Worm (Caenorhabditis elegans) whole organism, L3 larva: ENCODE data around the gene nhr-285.

Source experiments
- ama-1 ChIP-seq: fragments of 150-350 bp; optimal IDR thresholded peaks from 2 replicates; lab custom pipeline; 2018
- ceh-82 ChIP-seq: fragments of 150-350 bp; optimal IDR thresholded peaks from 2 replicates; lab custom pipeline; 2014; ENCODE audit warnings: missing biosample characterization, missing genetic modification characterization
- lin-39 ChIP-seq: fragments of 150-350 bp; optimal IDR thresholded peaks from 2 replicates; lab custom pipeline; 2018; ENCODE audit warnings: missing biosample characterization, missing genetic modification reagents, missing genetic modification characterization
- nhr-11 ChIP-seq: fragments of 150-350 bp; optimal IDR thresholded peaks from 2 replicates; lab custom pipeline; 2014; ENCODE audit warnings: missing biosample characterization, missing genetic modification characterization
- nhr-12 ChIP-seq: fragments of 150-350 bp; optimal IDR thresholded peaks from 2 replicates; lab custom pipeline; 2014; ENCODE audit warnings: missing biosample characterization, missing genetic modification characterization
- nhr-43 ChIP-seq: sonication (generic microtip); optimal IDR thresholded peaks from 2 replicates; lab custom pipeline; 2016; ENCODE audit warnings: mild to moderate bottlenecking, missing genetic modification characterization, missing compliant biosample characterization; ENCODE audit not compliant: poor library complexity, severe bottlenecking
- snpc-4 ChIP-seq: fragments of 150-350 bp; optimal IDR thresholded peaks from 2 replicates; lab custom pipeline; 2014; ENCODE audit warnings: missing biosample characterization, missing genetic modification characterization
- unc-39 ChIP-seq: sonication (generic microtip); optimal IDR thresholded peaks from 4 replicates; lab custom pipeline; 2017; ENCODE audit warnings: missing biosample characterization, missing genetic modification characterization
- ztf-11 ChIP-seq: fragments of 150-350 bp; optimal IDR thresholded peaks from 2 replicates; lab custom pipeline; 2014; ENCODE audit warnings: missing biosample characterization, missing genetic modification characterization

ce11 chrV:15773141-15773540, 5.9 kb downstream of the nhr-285 start, which contains the start of gene nhr-60:
- TF ChIP-seq unc-39 (tag; lab: Kevin White, UChicago) (no peak), nhr-12 (no peak), ceh-82 (tag; lab: Kevin White, UChicago) (no peak), lin-39 (no peak), nhr-11 (tag; lab: Kevin White, UChicago) (no peak), snpc-4 (tag; lab: Kevin White, UChicago) (no peak), nhr-43 (tag; lab: Kevin White, UChicago) (no peak), ztf-11 (tag; lab: Kevin White, UChicago) (no peak), ama-1 (lab: Kevin White, UChicago) (no peak)
